Worm (Caenorhabditis elegans) whole organism, L1 larva: Measurements from ENCODE around the gene chil-4.

ENCODE experiments used
- C34B4.2 ChIP-seq: sonication (generic microtip); optimal IDR thresholded peaks from 2 replicates; lab custom pipeline; 2017; ENCODE audit warnings: mild to moderate bottlenecking, missing genetic modification characterization, missing compliant biosample characterization
- aha-1 ChIP-seq: fragments of 150-350 bp; optimal IDR thresholded peaks from 2 replicates; lab custom pipeline; 2014; ENCODE audit warnings: missing biosample characterization, missing genetic modification characterization
- aly-2 ChIP-seq: fragments of 150-350 bp; optimal IDR thresholded peaks from 2 replicates; lab custom pipeline; 2014; ENCODE audit warnings: missing biosample characterization, missing genetic modification characterization
- ceh-63 ChIP-seq: fragments of 200-800 bp; sonication (Bioruptor generic); optimal IDR thresholded peaks from 2 replicates; lab custom pipeline; 2018; ENCODE audit warnings: mild to moderate bottlenecking, missing genetic modification characterization, missing compliant biosample characterization
- ceh-8 ChIP-seq: fragments of 200-800 bp; sonication (Bioruptor generic); optimal IDR thresholded peaks from 2 replicates; lab custom pipeline; 2018; ENCODE audit warnings: mild to moderate bottlenecking, missing genetic modification characterization, moderate library complexity, missing compliant biosample characterization
- ceh-88 ChIP-seq: fragments of 200-800 bp; sonication (Bioruptor generic); IDR thresholded peaks from 2 replicates; pipeline ENCODE4 v1.3.6; 2022; ENCODE audit warnings: missing genetic modification characterization, missing compliant biosample characterization
- ceh-90 ChIP-seq: sonication (generic microtip); optimal IDR thresholded peaks from 2 replicates; lab custom pipeline; 2016; ENCODE audit warnings: missing genetic modification characterization, missing compliant biosample characterization
- ces-1 ChIP-seq: fragments of 150-350 bp; optimal IDR thresholded peaks from 2 replicates; lab custom pipeline; 2014; ENCODE audit warnings: missing biosample characterization, missing genetic modification reagents, missing genetic modification characterization
- dpl-1 ChIP-seq, 3 experiments: fragments of 150-350 bp in 2 of 3; sonication (generic microtip) in 1 of 3; optimal IDR thresholded peaks; 2 replicates each; lab custom pipeline; 2014 to 2017; ENCODE audit warnings: missing biosample characterization in 3 of 3, missing genetic modification characterization in 3 of 3, missing genetic modification reagents in 3 of 3
- dsc-1 ChIP-seq: sonication (generic microtip); optimal IDR thresholded peaks from 2 replicates; lab custom pipeline; 2016; ENCODE audit warnings: mild to moderate bottlenecking, missing genetic modification characterization, missing compliant biosample characterization
- efl-1 ChIP-seq, 4 experiments: fragments of 150-350 bp; optimal IDR thresholded peaks in 3 of 4; peaks in 1 of 4; 1 replicate in 1 of 4; 2 replicates in 3 of 4; lab custom pipeline; 2014; ENCODE audit warnings: missing biosample characterization in 2 of 4, missing genetic modification characterization in 2 of 4, missing genetic modification reagents in 2 of 4
- efl-3 ChIP-seq: fragments of 200-800 bp; sonication (Bioruptor generic); optimal IDR thresholded peaks from 2 replicates; lab custom pipeline; 2018; ENCODE audit warnings: mild to moderate bottlenecking, missing genetic modification characterization, missing compliant biosample characterization
- egl-13 ChIP-seq: sonication (generic microtip); optimal IDR thresholded peaks from 2 replicates; lab custom pipeline; 2016; ENCODE audit warnings: missing genotype, missing genetic modification reagents, missing genetic modification characterization, missing compliant biosample characterization
- egl-27 ChIP-seq, 2 experiments: fragments of 150-350 bp in 1 of 2; sonication (generic microtip); optimal IDR thresholded peaks; 3 replicates each; lab custom pipeline; 2017 to 2018; ENCODE audit warnings: missing biosample characterization in 2 of 2, missing genetic modification characterization in 2 of 2, missing genetic modification reagents in 2 of 2
- elt-2 ChIP-seq: sonication (generic microtip); optimal IDR thresholded peaks from 2 replicates; lab custom pipeline; 2016; ENCODE audit warnings: missing genetic modification characterization, mild to moderate bottlenecking, inconsistent platforms, missing compliant biosample characterization, missing genetic modification reagents
- elt-3 ChIP-seq, 6 experiments: fragments of 150-350 bp in 1 of 6; sonication (generic microtip); optimal IDR thresholded peaks; 2 replicates each; lab custom pipeline; 2017 to 2018; ENCODE audit warnings: missing biosample characterization in 6 of 6, missing genetic modification characterization in 6 of 6, inconsistent platforms in 1 of 6
- fkh-4 ChIP-seq: sonication (generic microtip); optimal IDR thresholded peaks from 2 replicates; lab custom pipeline; 2016; ENCODE audit warnings: missing compliant biosample characterization, missing genetic modification characterization, borderline replicate concordance
- hlh-17 ChIP-seq: fragments of 200-800 bp; sonication (Bioruptor generic); optimal IDR thresholded peaks from 2 replicates; lab custom pipeline; 2018; ENCODE audit warnings: missing genetic modification characterization, mild to moderate bottlenecking, missing compliant biosample characterization, moderate library complexity, borderline replicate concordance
- hlh-4 ChIP-seq: sonication (generic microtip); optimal IDR thresholded peaks from 2 replicates; lab custom pipeline; 2016; ENCODE audit warnings: mild to moderate bottlenecking, missing genetic modification characterization, missing compliant biosample characterization
- lir-3 ChIP-seq: sonication (generic microtip); optimal IDR thresholded peaks from 2 replicates; lab custom pipeline; 2016; ENCODE audit warnings: mild to moderate bottlenecking, missing genetic modification characterization, moderate library complexity, missing compliant biosample characterization; ENCODE audit not compliant: poor library complexity
- mab-9 ChIP-seq: fragments of 200-800 bp; sonication (Bioruptor generic); IDR thresholded peaks from 2 replicates; pipeline ENCODE4 v1.3.6; 2022; ENCODE audit warnings: missing genetic modification reagents, missing genetic modification characterization, missing compliant biosample characterization
- nhr-19 ChIP-seq: fragments of 200-800 bp; sonication (Bioruptor generic); conservative IDR thresholded peaks from 2 replicates; pipeline ENCODE4 v1.3.6; 2022; ENCODE audit warnings: missing genetic modification characterization, missing compliant biosample characterization
- nhr-71 ChIP-seq: sonication (generic microtip); optimal IDR thresholded peaks from 2 replicates; lab custom pipeline; 2016; ENCODE audit warnings: mild to moderate bottlenecking, missing genetic modification characterization, moderate library complexity, missing compliant biosample characterization
- nhr-77 ChIP-seq: fragments of 150-350 bp; optimal IDR thresholded peaks from 2 replicates; lab custom pipeline; 2014; ENCODE audit warnings: missing biosample characterization, missing genetic modification characterization
- nhr-85 ChIP-seq: sonication (generic microtip); peaks from one replicate; lab custom pipeline; 2016; ENCODE audit warnings: missing genetic modification characterization, inconsistent platforms, missing compliant biosample characterization
- pax-3 ChIP-seq: fragments of 200-800 bp; sonication (Bioruptor generic); optimal IDR thresholded peaks from 2 replicates; lab custom pipeline; 2018; ENCODE audit warnings: mild to moderate bottlenecking, missing genetic modification characterization, moderate library complexity, missing compliant biosample characterization
- pqm-1 ChIP-seq: sonication (generic microtip); optimal IDR thresholded peaks from 3 replicates; lab custom pipeline; 2017; ENCODE audit warnings: missing biosample characterization, missing genetic modification characterization
- rnt-1 ChIP-seq: sonication (generic microtip); optimal IDR thresholded peaks from 2 replicates; lab custom pipeline; 2016; ENCODE audit warnings: mild to moderate bottlenecking, missing genetic modification characterization, moderate library complexity, missing compliant biosample characterization
- skn-1 ChIP-seq: fragments of 150-350 bp; optimal IDR thresholded peaks from 2 replicates; lab custom pipeline; 2014; ENCODE audit warnings: missing biosample characterization, missing genetic modification characterization
- swsn-7 ChIP-seq: sonication (generic microtip); optimal IDR thresholded peaks from 2 replicates; lab custom pipeline; 2016; ENCODE audit warnings: missing genetic modification characterization, missing compliant biosample characterization
- unc-86 ChIP-seq: sonication (generic microtip); optimal IDR thresholded peaks from 2 replicates; lab custom pipeline; 2016; ENCODE audit warnings: missing genetic modification characterization, missing compliant biosample characterization
- unc-98 ChIP-seq: fragments of 200-800 bp; sonication (Bioruptor generic); IDR thresholded peaks from 2 replicates; pipeline ENCODE4 v1.3.6; 2022; ENCODE audit warnings: missing genetic modification characterization, missing compliant biosample characterization
- vab-15 ChIP-seq: sonication (generic microtip); optimal IDR thresholded peaks from 2 replicates; lab custom pipeline; 2017; ENCODE audit warnings: missing genotype, mild to moderate bottlenecking, missing genetic modification characterization, missing compliant biosample characterization
- xbp-1 ChIP-seq: sonication (generic microtip); optimal IDR thresholded peaks from 2 replicates; lab custom pipeline; 2016; ENCODE audit warnings: missing genetic modification characterization, missing compliant biosample characterization

The chil-4 gene

DNA sequence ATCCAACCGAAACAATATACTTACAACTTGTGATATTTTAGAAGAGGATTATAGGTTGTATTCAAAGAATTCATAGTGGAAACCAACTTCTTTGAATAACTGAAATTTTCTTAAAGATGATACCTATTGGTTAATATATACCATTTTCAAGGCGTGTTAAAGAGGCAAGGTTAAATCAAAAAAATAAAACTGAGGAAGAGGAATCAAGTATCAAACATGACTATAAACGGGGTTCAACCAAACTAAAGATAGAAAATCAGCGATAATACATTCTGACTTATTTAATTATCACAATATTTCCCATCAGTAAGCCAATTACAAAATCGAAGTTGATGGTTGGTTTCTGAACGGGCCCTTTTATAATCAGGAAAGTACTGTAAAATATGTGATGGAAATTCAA is 5.9 kb upstream of the chil-4 start, which contains the start of gene chil-3:
chil-3 (minus strand) TSS at position 101 of the 400 bp plus-strand sequence.
- no peak for TF ChIP-seq ceh-63 (GFP tag; lab: Kevin White, UChicago)
- no peak for TF ChIP-seq C34B4.2 (tag; lab: Kevin White, UChicago)
- TF ChIP-seq lir-3 (tag; lab: Kevin White, UChicago): no peak
- no peak for TF ChIP-seq dsc-1 (tag; lab: Kevin White, UChicago)
- no peak for TF ChIP-seq aly-2 (tag; lab: Kevin White, UChicago)
- TF ChIP-seq hlh-4 (tag; lab: Kevin White, UChicago): no peak
- TF ChIP-seq egl-13 (tag; lab: Kevin White, UChicago): no peak
- no peak for TF ChIP-seq ceh-88 (GFP tag; lab: Robert Waterston, UW)
- no peak for TF ChIP-seq pqm-1 (tag; lab: Kevin White, UChicago)
- no peak for TF ChIP-seq elt-3 (tag; optimal IDR thresholded peaks at IDR 0.05; lab: Kevin White, UChicago)
- no peak for TF ChIP-seq fkh-4 (tag; lab: Kevin White, UChicago)
- no peak for TF ChIP-seq unc-98 (GFP tag; lab: Robert Waterston, UW)
- TF ChIP-seq efl-1 (optimal IDR thresholded peaks at IDR 0.05; lab: Kevin White, UChicago): no peak
- TF ChIP-seq efl-1 (GFP tag; optimal IDR thresholded peaks at IDR 0.05 in 1 of 2; lab: Kevin White, UChicago): no peak
- TF ChIP-seq mab-9 (GFP tag; lab: Robert Waterston, UW): no peak
- TF ChIP-seq rnt-1 (tag; lab: Kevin White, UChicago): no peak
- TF ChIP-seq ceh-8 (GFP tag; lab: Kevin White, UChicago): no peak
- TF ChIP-seq nhr-77 (tag; lab: Kevin White, UChicago): no peak

DNA sequence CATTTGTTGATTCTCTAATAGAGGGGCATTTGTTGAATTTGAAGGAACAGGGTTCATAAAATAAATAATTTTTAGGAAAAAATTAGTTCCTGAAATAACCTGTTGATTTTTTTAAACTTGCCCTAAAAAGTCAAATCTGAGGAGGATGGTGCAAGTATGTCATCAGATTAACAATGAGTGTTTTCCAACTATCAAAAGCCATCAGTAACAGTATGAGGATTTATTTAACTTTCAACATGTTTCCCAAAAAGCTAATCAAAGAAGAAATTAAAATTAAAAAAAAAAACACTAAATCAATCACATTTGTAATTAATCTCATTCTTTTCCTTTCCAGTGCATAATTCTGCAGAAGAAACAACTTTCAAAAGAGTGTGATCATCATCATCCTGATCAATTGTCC is 4.1 kb upstream of the chil-4 start, which contains the start of gene chil-5:
chil-5 (minus strand) TSS at position 101 of the 400 bp plus-strand sequence.
- TF ChIP-seq dsc-1 (tag; lab: Kevin White, UChicago) (no peak), efl-3 (GFP tag; lab: Kevin White, UChicago) (no peak), egl-27 (tag; optimal IDR thresholded peaks at IDR 0.05; lab: Kevin White, UChicago) (no peak), nhr-85 (tag; lab: Kevin White, UChicago) (no peak), elt-2 (tag; lab: Kevin White, UChicago) (no peak), ceh-88 (GFP tag; lab: Robert Waterston, UW) (no peak), xbp-1 (tag; lab: Kevin White, UChicago) (no peak), unc-86 (tag; lab: Kevin White, UChicago) (no peak), hlh-17 (no peak), nhr-71 (no peak), pax-3 (tag; lab: Kevin White, UChicago) (no peak), vab-15 (tag; lab: Kevin White, UChicago) (no peak), hlh-4 (tag; lab: Kevin White, UChicago) (no peak), nhr-77 (tag; lab: Kevin White, UChicago) (no peak), nhr-19 (GFP tag; lab: Robert Waterston, UW) (no peak), ces-1 (GFP tag; lab: Kevin White, UChicago) (no peak), aha-1 (tag; lab: Kevin White, UChicago) (no peak), aly-2 (tag; lab: Kevin White, UChicago) (no peak), swsn-7 (tag; lab: Kevin White, UChicago) (no peak), dpl-1 (GFP tag; optimal IDR thresholded peaks at IDR 0.05; lab: Kevin White, UChicago) (no peak)

DNA sequence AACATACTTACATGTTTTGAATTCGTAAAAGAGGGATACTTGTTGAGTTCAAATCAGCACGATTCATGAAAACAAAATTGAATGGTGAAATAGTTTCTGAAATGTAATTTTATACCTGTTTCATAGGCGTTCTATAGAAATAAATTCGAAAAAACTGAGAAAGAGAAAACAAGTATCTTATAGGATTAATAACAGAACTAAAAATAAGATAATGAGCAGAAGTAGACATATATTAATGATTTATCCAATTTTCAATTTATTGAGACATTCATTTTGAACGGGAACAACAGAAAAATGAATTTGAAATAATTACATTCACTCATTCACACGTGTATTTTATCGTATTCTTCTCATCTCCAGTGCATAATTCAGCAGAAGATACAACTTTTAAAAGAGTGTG is 2.3 kb upstream of the chil-4 start, which contains the start of gene chil-6:
chil-6 (minus strand) TSS at position 101 of the 400 bp plus-strand sequence.
- TF ChIP-seq egl-13 (tag; lab: Kevin White, UChicago) (no peak), unc-86 (tag; lab: Kevin White, UChicago) (no peak), rnt-1 (tag; lab: Kevin White, UChicago) (no peak), unc-98 (GFP tag; lab: Robert Waterston, UW) (no peak), skn-1 (tag; lab: Kevin White, UChicago) (no peak), aly-2 (tag; lab: Kevin White, UChicago) (no peak), ceh-90 (tag; lab: Kevin White, UChicago) (no peak)
